Worm (Caenorhabditis elegans): ENCODE measurements around the gene dnj-10.

Gene dnj-10

DNA sequence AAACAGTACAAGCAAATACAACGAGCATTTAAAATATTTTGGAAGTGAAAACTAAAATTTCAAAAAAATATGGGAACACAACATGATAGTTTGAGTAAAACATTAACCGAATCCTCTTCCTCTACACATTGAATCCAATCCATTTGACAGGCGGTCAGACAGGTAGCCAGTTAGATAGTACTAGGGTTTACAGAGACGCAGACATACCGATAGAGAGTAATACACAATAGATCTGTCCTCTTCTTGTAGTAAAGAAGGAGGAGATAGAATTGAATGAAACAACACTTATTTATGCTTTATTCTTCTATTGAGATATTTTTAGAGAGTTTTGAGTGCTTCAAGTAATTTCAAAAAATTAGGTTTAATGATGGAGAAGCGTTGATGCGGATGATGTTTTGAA lies 37.8 kb downstream of the dnj-10 start:
- TF ChIP-seq mep-1 (tag; optimal IDR thresholded peaks at IDR 0.05) (no peak), lsy-2 (tag; optimal IDR thresholded peaks at IDR 0.05) (no peak), pqm-1 (tag; optimal IDR thresholded peaks at IDR 0.05) (no peak), Y75B8A.6 (GFP tag; IDR thresholded peaks at IDR 0.05) (no peak), tag-97 (GFP tag; IDR thresholded peaks at IDR 0.05) (no peak), spr-1 (tag; optimal IDR thresholded peaks at IDR 0.05) (no peak), lin-38 (GFP tag; IDR thresholded peaks at IDR 0.05) (no peak), Y48G9A.11 (GFP tag; IDR thresholded peaks at IDR 0.05) (no peak), nhr-102 (tag; optimal IDR thresholded peaks at IDR 0.05) (no peak), daf-12 (tag; optimal IDR thresholded peaks at IDR 0.05) (no peak), mdt-29 (GFP tag; IDR thresholded peaks at IDR 0.05) (no peak), duxl-1 (tag; optimal IDR thresholded peaks at IDR 0.05; ENCODE audit: poor library complexity) (no peak), tra-1 (GFP tag; IDR thresholded peaks at IDR 0.05) (no peak), hlh-11 (tag; optimal IDR thresholded peaks at IDR 0.05) (no peak), zfp-2 (tag; optimal IDR thresholded peaks at IDR 0.05) (no peak), ceh-82 (tag; optimal IDR thresholded peaks at IDR 0.05) (no peak), ztf-11 (tag; optimal IDR thresholded peaks at IDR 0.05) (no peak), nhr-42 (GFP tag; IDR thresholded peaks at IDR 0.05) (no peak)

DNA sequence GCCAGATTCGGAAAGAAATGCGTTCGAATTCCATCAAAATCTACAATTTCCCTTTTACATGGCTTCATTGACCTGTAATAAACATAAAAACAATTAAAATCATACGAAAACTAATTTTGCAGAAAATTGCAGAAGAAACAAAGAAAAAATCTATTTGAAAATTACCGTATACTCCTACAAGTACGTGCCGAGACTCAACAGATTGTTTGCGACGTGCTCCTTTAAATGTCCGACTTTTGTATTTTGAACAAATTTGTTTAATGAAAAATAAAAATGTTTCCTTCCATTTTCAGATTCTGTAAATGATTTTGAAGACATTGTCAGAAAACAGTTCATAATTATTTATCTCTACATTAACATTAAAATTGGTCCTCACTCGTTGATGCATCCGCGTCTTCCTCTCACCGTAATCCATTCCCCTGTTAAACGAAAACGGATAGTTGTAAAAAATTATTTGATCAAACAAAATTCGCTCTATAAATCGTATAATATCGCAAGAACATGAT lies 44.1 kb downstream of the dnj-10 start, which contains the start of gene pgl-2:
TSS of gene pgl-2 (minus strand) at position 456 of the 506 bp plus-strand sequence.
- TF ChIP-seq ztf-7 (tag; optimal IDR thresholded peaks at IDR 0.05) (no peak), saeg-2 (GFP tag; IDR thresholded peaks at IDR 0.05) (no peak), madf-5 (GFP tag; IDR thresholded peaks at IDR 0.05) (no peak), nhr-41 (GFP tag; IDR thresholded peaks at IDR 0.05) (no peak), lsy-2 (tag; optimal IDR thresholded peaks at IDR 0.05) (peak in 1 of 2 experiments; percentile 55), nhr-48 (tag; optimal IDR thresholded peaks at IDR 0.05) (no peak), T26A8.4 (GFP tag; IDR thresholded peaks at IDR 0.05) (0 out of 2 replicates have a peak, but pooled peaks have one; percentile 33), F44E2.7 (GFP tag; IDR thresholded peaks at IDR 0.05) (no peak), dmd-8 (GFP tag; IDR thresholded peaks at IDR 0.05) (no peak)

DNA sequence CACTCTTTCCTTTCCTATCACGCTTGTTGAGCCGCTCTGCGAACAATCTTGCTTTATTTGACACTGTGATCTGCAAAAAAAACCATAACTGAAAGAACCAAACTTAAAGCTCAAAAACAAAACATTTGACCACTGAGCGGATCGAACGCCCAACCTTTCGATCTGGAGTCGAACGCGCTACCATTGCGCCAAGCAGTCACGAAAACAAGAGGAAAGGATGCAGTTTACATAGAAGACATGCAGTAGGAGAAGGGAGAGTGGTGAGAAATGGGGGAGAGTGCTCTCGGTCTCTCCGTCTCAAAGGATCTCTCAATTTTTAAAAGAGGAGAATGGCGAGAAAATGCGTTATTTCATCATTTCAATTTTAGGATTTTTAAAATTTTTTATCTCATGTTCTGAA lies 47.4 kb downstream of the dnj-10 start:
- TF ChIP-seq ceh-62 (tag; optimal IDR thresholded peaks at IDR 0.05) (no peak), ZK337.2 (GFP tag; IDR thresholded peaks at IDR 0.05) (peak; percentile 78), tag-97 (GFP tag; IDR thresholded peaks at IDR 0.05) (no peak), madf-5 (GFP tag; IDR thresholded peaks at IDR 0.05) (peak; percentile 86 to 89; a peak in 3 of 4 replicates), ceh-82 (tag; optimal IDR thresholded peaks at IDR 0.05) (no peak), ctbp-1 (GFP tag; IDR thresholded peaks at IDR 0.05) (peak; percentile 90), attf-4 (tag; optimal IDR thresholded peaks at IDR 0.05) (no peak), ztf-7 (tag; optimal IDR thresholded peaks at IDR 0.05) (peak; percentile 81), tra-1 (GFP tag; IDR thresholded peaks at IDR 0.05) (peak; percentile 87), nhr-10 (tag; optimal IDR thresholded peaks at IDR 0.05) (no peak), madf-9 (GFP tag; conservative IDR thresholded peaks at IDR 0.05) (peak; percentile 91), Y75B8A.6 (GFP tag; IDR thresholded peaks at IDR 0.05) (peak; percentile 88), zag-1 (tag; optimal IDR thresholded peaks at IDR 0.05) (no peak), aha-1 (tag) (peak; percentile 84), F10B5.3 (tag; optimal IDR thresholded peaks at IDR 0.05) (peak; percentile 3), snpc-4 (tag; optimal IDR thresholded peaks at IDR 0.05) (no peak), lin-13 (GFP tag; optimal IDR thresholded peaks at IDR 0.05) (peak; percentile 72), spr-1 (tag; optimal IDR thresholded peaks at IDR 0.05) (peak; percentile 43), sdz-12 (GFP tag; optimal IDR thresholded peaks at IDR 0.05) (peak; percentile 84), nhr-6 (tag; optimal IDR thresholded peaks at IDR 0.05) (peak; percentile 30), skn-1 (tag; optimal IDR thresholded peaks at IDR 0.05) (no peak), fos-1 (tag; optimal IDR thresholded peaks at IDR 0.05) (no peak), ztf-11 (tag; optimal IDR thresholded peaks at IDR 0.05) (no peak), F44E2.7 (GFP tag; IDR thresholded peaks at IDR 0.05) (peak; percentile 74; the same call in 1 of the 2 replicates), cey-2 (tag; optimal IDR thresholded peaks at IDR 0.05; ENCODE audit: borderline replicate concordance, insufficient read depth) (no peak), hlh-30 (tag; optimal IDR thresholded peaks at IDR 0.05; ENCODE audit: insufficient read depth) (peak; percentile 72), ama-1 (optimal IDR thresholded peaks at IDR 0.05) (peak; percentile 21), R02D3.7 (tag; optimal IDR thresholded peaks at IDR 0.05) (no peak), egl-43 (GFP tag; IDR thresholded peaks at IDR 0.05) (peak; percentile 97), arid-1 (GFP tag; conservative IDR thresholded peaks at IDR 0.05) (peak; percentile 90), duxl-1 (tag; optimal IDR thresholded peaks at IDR 0.05; ENCODE audit: poor library complexity) (peak; percentile 85), D1046.2 (GFP tag; IDR thresholded peaks at IDR 0.05) (no peak)

Data from whole organism, L4 larva.